Worm (Caenorhabditis elegans): ENCODE results near the gene C46C2.3.

Gene C46C2.3

DNA sequence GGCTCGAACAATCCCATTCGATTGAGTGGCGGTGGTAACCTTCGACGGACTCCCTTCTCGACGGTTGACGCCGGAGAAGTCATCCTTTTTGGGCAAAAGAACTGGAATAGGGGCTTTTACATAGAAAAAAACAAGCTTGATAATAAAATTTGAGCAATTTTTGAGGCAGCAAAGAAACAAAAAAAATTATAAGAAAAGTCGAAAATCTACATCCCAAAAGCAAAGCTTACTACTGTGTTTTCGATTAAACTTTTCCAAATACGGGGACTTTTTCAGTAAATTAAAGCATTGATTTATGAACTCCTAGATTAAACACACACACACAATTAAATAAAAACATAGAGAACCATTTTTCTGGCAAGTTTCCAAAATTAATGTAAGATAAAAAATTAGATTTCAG, 31.1 kb downstream of the C46C2.3 start, which contains the start of gene Y11D7A.9:
Y11D7A.9 (minus strand) TSS at position 101 of the 400 bp plus-strand sequence.
- TF ChIP-seq madf-6 (GFP tag; IDR thresholded peaks at IDR 0.05) (no peak), hrde-1 (tag; optimal IDR thresholded peaks at IDR 0.05; ENCODE audit: borderline replicate concordance) (no peak), die-1 (tag; optimal IDR thresholded peaks at IDR 0.05) (no peak), hlh-12 (tag; optimal IDR thresholded peaks at IDR 0.05) (no peak), ets-4 (GFP tag; optimal IDR thresholded peaks at IDR 0.05) (no peak), ztf-28 (GFP tag; IDR thresholded peaks at IDR 0.05) (no peak), nhr-80 (tag; optimal IDR thresholded peaks at IDR 0.05) (no peak), B0261.1 (tag; optimal IDR thresholded peaks at IDR 0.05) (no peak), mcd-1 (GFP tag; IDR thresholded peaks at IDR 0.05) (no peak), ztf-25 (GFP tag; IDR thresholded peaks at IDR 0.05) (no peak), fkh-3 (tag; optimal IDR thresholded peaks at IDR 0.05) (no peak), egrh-3 (GFP tag; IDR thresholded peaks at IDR 0.05) (no peak), egl-18 (GFP tag; IDR thresholded peaks at IDR 0.05) (no peak), madf-3 (GFP tag; IDR thresholded peaks at IDR 0.05) (no peak), aptf-3 (GFP tag; IDR thresholded peaks at IDR 0.05) (no peak), efl-1 (GFP tag; optimal IDR thresholded peaks at IDR 0.05) (no peak), nhr-90 (tag; optimal IDR thresholded peaks at IDR 0.05) (no peak)

DNA sequence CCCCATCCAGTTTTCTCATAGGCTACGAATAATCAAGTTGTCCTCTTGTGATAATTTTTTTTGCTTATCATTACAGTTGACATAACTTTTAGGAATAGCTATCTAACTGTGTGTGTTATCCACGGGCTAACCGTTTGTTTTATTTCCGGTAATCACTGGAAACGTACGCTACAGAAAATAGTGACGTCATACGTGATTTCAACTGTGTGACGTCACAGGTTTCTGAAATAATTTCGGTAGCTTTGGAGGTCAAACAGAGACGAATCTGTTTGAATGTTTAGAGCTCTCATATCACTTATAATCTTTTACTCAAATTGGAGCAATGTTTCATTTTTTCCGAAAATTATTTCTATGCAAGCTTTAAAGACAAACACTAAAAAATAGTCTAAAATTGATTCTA, 31.9 kb downstream of the C46C2.3 start:
- TF ChIP-seq B0336.3 (GFP tag; IDR thresholded peaks at IDR 0.05) (no peak), dpl-1 (GFP tag; optimal IDR thresholded peaks at IDR 0.05) (no peak), ama-1 (optimal IDR thresholded peaks at IDR 0.05) (no peak), ama-1 (GFP tag; optimal IDR thresholded peaks at IDR 0.05) (no peak), lsy-27 (tag; optimal IDR thresholded peaks at IDR 0.05; ENCODE audit: borderline replicate concordance, insufficient read depth) (no peak), nfya-1 (tag; optimal IDR thresholded peaks at IDR 0.05; ENCODE audit: borderline replicate concordance, insufficient read depth) (no peak), hmg-1.2 (GFP tag; IDR thresholded peaks at IDR 0.05) (no peak), madf-8 (GFP tag; conservative IDR thresholded peaks at IDR 0.05) (no peak), let-526 (GFP tag; IDR thresholded peaks at IDR 0.05) (no peak), die-1 (tag; optimal IDR thresholded peaks at IDR 0.05) (no peak), gei-17 (GFP tag; optimal IDR thresholded peaks at IDR 0.05) (no peak), ztf-3 (GFP tag; optimal IDR thresholded peaks at IDR 0.05) (no peak), hrde-1 (tag; optimal IDR thresholded peaks at IDR 0.05; ENCODE audit: borderline replicate concordance) (no peak), nhr-27 (tag; optimal IDR thresholded peaks at IDR 0.05) (no peak), ceh-100 (GFP tag; IDR thresholded peaks at IDR 0.05) (no peak), zfh-2 (GFP tag; conservative IDR thresholded peaks at IDR 0.05) (no peak), ztf-22 (GFP tag; optimal IDR thresholded peaks at IDR 0.05) (no peak), dox-1 (GFP tag; IDR thresholded peaks at IDR 0.05) (no peak)

DNA sequence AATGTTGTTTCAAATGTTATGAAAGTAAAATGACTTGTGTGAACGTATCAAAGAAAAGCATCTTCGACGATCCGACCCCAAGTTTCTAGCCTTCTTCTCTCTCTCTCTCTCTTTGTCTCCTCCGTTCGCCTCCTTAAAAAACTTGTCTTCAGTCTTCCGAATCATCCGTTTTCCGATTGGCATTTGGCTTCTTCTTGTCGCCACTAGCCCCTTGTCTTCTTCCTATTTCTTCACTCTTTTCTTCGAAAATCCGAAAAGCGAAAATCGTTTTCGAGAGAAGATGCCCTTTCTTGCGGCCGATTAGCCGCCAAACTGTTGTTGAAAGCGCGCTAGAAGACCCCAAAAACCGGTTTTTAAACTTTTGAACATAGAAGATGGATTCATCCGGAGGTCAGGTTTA, 33.6 kb downstream of the C46C2.3 start:
- TF ChIP-seq attf-3 (GFP tag; conservative IDR thresholded peaks at IDR 0.05) (0 out of 2 replicates have a peak, but pooled peaks have one; percentile 21), lsl-1 (GFP tag; optimal IDR thresholded peaks at IDR 0.05) (no peak), ets-4 (GFP tag; optimal IDR thresholded peaks at IDR 0.05) (no peak), madf-8 (GFP tag; conservative IDR thresholded peaks at IDR 0.05) (no peak), F55B11.4 (tag; optimal IDR thresholded peaks at IDR 0.05; ENCODE audit: borderline replicate concordance, insufficient read depth) (no peak), ekl-4 (GFP tag; IDR thresholded peaks at IDR 0.05) (peak; percentile 24; the same call in 1 of the 2 replicates), lag-1 (GFP tag; IDR thresholded peaks at IDR 0.05) (no peak), snpc-4 (GFP tag; optimal IDR thresholded peaks at IDR 0.05) (no peak), snpc-4 (tag; optimal IDR thresholded peaks at IDR 0.05) (peak in 1 of 4 experiments; percentile 11), madf-6 (GFP tag; IDR thresholded peaks at IDR 0.05) (0 out of 2 replicates have a peak, but pooled peaks have one; percentile 21), ceh-100 (GFP tag; IDR thresholded peaks at IDR 0.05) (no peak), nhr-179 (tag; optimal IDR thresholded peaks at IDR 0.05) (no peak), bed-1 (GFP tag; IDR thresholded peaks at IDR 0.05) (no peak), ama-1 (optimal IDR thresholded peaks at IDR 0.05) (peak; percentile 69), ama-1 (GFP tag; optimal IDR thresholded peaks at IDR 0.05) (no peak), Y79H2A.3 (GFP tag; conservative IDR thresholded peaks at IDR 0.05) (no peak), ztf-28 (GFP tag; IDR thresholded peaks at IDR 0.05) (no peak), ceh-58 (GFP tag; IDR thresholded peaks at IDR 0.05) (no peak), dpff-1 (tag; optimal IDR thresholded peaks at IDR 0.05) (no peak)

Data from whole organism, young adult.